Fruit fly (Drosophila melanogaster) whole organism: Measurements from ENCODE around the gene PIG-B.

ENCODE experiments used
- CG8478 ChIP-seq: fragments of >200 bp; optimal IDR thresholded peaks from 2 replicates; lab custom pipeline; 2018; ENCODE audit warnings: inconsistent platforms
- Dll ChIP-seq: fragments of >200 bp; optimal IDR thresholded peaks from 2 replicates; lab custom pipeline; 2017
- EcR ChIP-seq, 2 experiments: fragments of >200 bp; optimal IDR thresholded peaks; 2 replicates each; lab custom pipeline; 2017; ENCODE audit warnings: missing biosample characterization in 2 of 2, missing genetic modification characterization in 2 of 2, missing genetic modification reagents in 2 of 2
- pan ChIP-seq: fragments of >200 bp; optimal IDR thresholded peaks from 2 replicates; lab custom pipeline; 2017
- psq ChIP-seq: fragments of >200 bp; optimal IDR thresholded peaks from 2 replicates; lab custom pipeline; 2017
- usp ChIP-seq: fragments of >200 bp; optimal IDR thresholded peaks from 2 replicates; lab custom pipeline; 2017; ENCODE audit warnings: missing biosample characterization, missing genetic modification characterization, mixed read lengths

DNA sequence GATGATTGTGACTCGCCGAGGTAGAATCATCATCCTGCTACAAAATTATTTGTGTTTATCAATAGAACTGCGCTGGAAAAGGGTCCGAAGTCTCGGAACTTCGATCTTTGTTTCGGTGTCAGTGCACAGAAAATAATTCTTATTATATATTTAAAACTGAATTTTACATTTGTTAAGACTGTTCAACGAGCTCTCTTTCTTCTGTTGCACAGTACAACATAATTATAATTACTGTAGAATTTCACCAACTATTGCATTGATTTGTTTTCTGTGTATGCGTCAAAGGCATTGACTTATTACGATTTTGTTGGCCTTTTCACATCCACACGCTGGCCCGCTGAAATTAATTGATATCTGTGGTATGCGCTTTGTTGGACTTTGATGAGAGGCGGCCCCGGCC is 52.4 kb downstream of the PIG-B start:
- TF ChIP-seq pan, result no peak
- TF ChIP-seq EcR (GFP tag; optimal IDR thresholded peaks at IDR 0.05; lab: Kevin White, UChicago), result no peak
- no peak for TF ChIP-seq CG8478
- no peak for TF ChIP-seq usp (GFP tag; lab: Kevin White, UChicago)
- TF ChIP-seq psq (lab: Kevin White, UChicago), result no peak
- no peak for TF ChIP-seq Dll
